Fruit fly (Drosophila melanogaster) whole organism, wandering third instar larva: ENCODE measurements around the gene Mlp84B.
A peak's percentile ranks its signal among the peaks of the same experiment; 100 is the strongest.

Source experiments
- Abd-B ChIP-seq: fragments of >200 bp; optimal IDR thresholded peaks from 2 replicates; lab custom pipeline; 2017; ENCODE audit warnings: missing biosample characterization, missing genetic modification characterization
- CG32264 ChIP-seq: fragments of 200-800 bp; sonication (Bioruptor generic); optimal IDR thresholded peaks from 2 replicates; lab custom pipeline; 2016; ENCODE audit warnings: missing biosample characterization, missing genetic modification characterization
- CG9705 ChIP-seq: fragments of 200-800 bp; sonication (Bioruptor generic); optimal IDR thresholded peaks from 2 replicates; lab custom pipeline; 2018; ENCODE audit warnings: missing biosample characterization, mild to moderate bottlenecking, missing genetic modification characterization
- CrebA ChIP-seq: fragments of 200-800 bp; sonication (Bioruptor generic); optimal IDR thresholded peaks from 2 replicates; lab custom pipeline; 2016; ENCODE audit warnings: missing biosample characterization, mild to moderate bottlenecking, missing genetic modification characterization, borderline replicate concordance
- Dfd ChIP-seq: fragments of >200 bp; optimal IDR thresholded peaks from 2 replicates; lab custom pipeline; 2017; ENCODE audit warnings: missing biosample characterization, missing genetic modification characterization
- Dif ChIP-seq: fragments of 200-275, 200-300 bp; sonication (Bioruptor generic); optimal IDR thresholded peaks from 2 replicates; lab custom pipeline; 2018; ENCODE audit warnings: missing biosample characterization, missing genetic modification characterization; ENCODE audit not compliant: partially characterized antibody
- GATAd ChIP-seq: sonication (Bioruptor generic); optimal IDR thresholded peaks from 2 replicates; lab custom pipeline; 2016; ENCODE audit warnings: missing biosample characterization, missing genetic modification characterization
- HLH106 ChIP-seq: fragments of 200-800 bp; optimal IDR thresholded peaks from 3 replicates; lab custom pipeline; 2019; ENCODE audit warnings: missing biosample characterization, mild to moderate bottlenecking, missing genetic modification characterization, moderate library complexity
- Hnf4 ChIP-seq: fragments of 200-800 bp; sonication (Bioruptor generic); optimal IDR thresholded peaks from 2 replicates; lab custom pipeline; 2016; ENCODE audit warnings: missing biosample characterization, mild to moderate bottlenecking, missing genetic modification characterization
- Hr78 ChIP-seq: fragments of >200 bp; optimal IDR thresholded peaks from 2 replicates; lab custom pipeline; 2017; ENCODE audit warnings: missing biosample characterization, missing genetic modification characterization
- Hr83 ChIP-seq: fragments of 200-300 bp; sonication (Bioruptor generic); optimal IDR thresholded peaks from 2 replicates; lab custom pipeline; 2016; ENCODE audit warnings: missing biosample characterization, mild to moderate bottlenecking, missing genetic modification characterization, moderate library complexity; ENCODE audit not compliant: poor library complexity, severe bottlenecking
- Jra ChIP-seq: sonication (Bioruptor generic); optimal IDR thresholded peaks from 2 replicates; lab custom pipeline; 2016; ENCODE audit warnings: missing biosample characterization, missing genetic modification characterization
- Mio ChIP-seq: sonication (Bioruptor generic); optimal IDR thresholded peaks from 2 replicates; lab custom pipeline; 2016; ENCODE audit warnings: missing biosample characterization, missing genetic modification characterization
- Myc ChIP-seq: fragments of >200 bp; optimal IDR thresholded peaks from 2 replicates; lab custom pipeline; 2017
- N ChIP-seq: fragments of >200 bp; optimal IDR thresholded peaks from 2 replicates; lab custom pipeline; 2018; ENCODE audit warnings: missing biosample characterization, missing external identifiers, missing genetic modification characterization
- OdsH ChIP-seq: fragments of 200-800 bp; sonication (Bioruptor generic); optimal IDR thresholded peaks from 2 replicates; lab custom pipeline; 2016; ENCODE audit warnings: missing biosample characterization, mild to moderate bottlenecking, missing genetic modification characterization
- Rel ChIP-seq, 2 experiments: fragments of 200-800 bp; sonication (Bioruptor generic) in 1 of 2; optimal IDR thresholded peaks; 2 replicates in 1 of 2; 3 replicates in 1 of 2; lab custom pipeline; 2016 to 2019; ENCODE audit warnings: mild to moderate bottlenecking in 2 of 2, missing biosample characterization in 2 of 2, missing genetic modification characterization in 2 of 2, moderate library complexity in 1 of 2
- Sp1 ChIP-seq: fragments of 200-800 bp; sonication (Bioruptor generic); optimal IDR thresholded peaks from 3 replicates; lab custom pipeline; 2019; ENCODE audit warnings: missing biosample characterization, mild to moderate bottlenecking, missing genetic modification characterization, moderate library complexity
- Vsx2 ChIP-seq: fragments of 200-300, 225-300 bp; sonication (Bioruptor generic); optimal IDR thresholded peaks from 2 replicates; lab custom pipeline; 2018; ENCODE audit warnings: missing biosample characterization, missing genetic modification characterization; ENCODE audit not compliant: partially characterized antibody
- br ChIP-seq: fragments of 200-800 bp; sonication (Bioruptor generic); optimal IDR thresholded peaks from 2 replicates; lab custom pipeline; 2016; ENCODE audit warnings: missing biosample characterization, missing genetic modification characterization
- brk ChIP-seq: fragments of 200-800 bp; sonication (Bioruptor generic); optimal IDR thresholded peaks from 2 replicates; lab custom pipeline; 2016; ENCODE audit warnings: missing biosample characterization, mild to moderate bottlenecking, missing genetic modification characterization
- dl ChIP-seq, 2 experiments: fragments of 175-275, 200-275 bp in 1 of 2; fragments of 200-275 bp in 1 of 2; sonication (Bioruptor generic); optimal IDR thresholded peaks; lab custom pipeline; 2018; ENCODE audit warnings: mild to moderate bottlenecking in 2 of 2, missing biosample characterization in 2 of 2, missing genetic modification characterization in 2 of 2, moderate library complexity in 2 of 2; ENCODE audit not compliant: partially characterized antibody in 2 of 2, insufficient read depth in 1 of 2
- dmrt93B ChIP-seq: fragments of 200-800 bp; sonication (Bioruptor generic); optimal IDR thresholded peaks from 2 replicates; lab custom pipeline; 2018; ENCODE audit warnings: missing biosample characterization, mild to moderate bottlenecking, missing genetic modification characterization
- dsf ChIP-seq: sonication (Bioruptor generic); optimal IDR thresholded peaks from 2 replicates; lab custom pipeline; 2016; ENCODE audit warnings: missing biosample characterization, missing genetic modification characterization, borderline replicate concordance
- ey ChIP-seq: fragments of 200-800 bp; sonication (Bioruptor generic); optimal IDR thresholded peaks from 2 replicates; lab custom pipeline; 2016; ENCODE audit warnings: missing biosample characterization, missing genetic modification characterization
- foxo ChIP-seq, 2 experiments: fragments of 200-800 bp; sonication (Bioruptor generic); optimal IDR thresholded peaks; 2 replicates in 1 of 2; 3 replicates in 1 of 2; lab custom pipeline; 2016 to 2017; ENCODE audit warnings: missing biosample characterization in 2 of 2, missing genetic modification characterization in 2 of 2
- fru ChIP-seq: fragments of 200-800 bp; sonication (Bioruptor generic); optimal IDR thresholded peaks from 3 replicates; lab custom pipeline; 2016; ENCODE audit warnings: missing biosample characterization, mild to moderate bottlenecking, missing genetic modification characterization
- h ChIP-seq: fragments of 200-800 bp; sonication (Bioruptor generic); optimal IDR thresholded peaks from 3 replicates; lab custom pipeline; 2016; ENCODE audit warnings: missing biosample characterization, mild to moderate bottlenecking, missing genetic modification characterization
- jim ChIP-seq: fragments of 175-275, 200-325 bp; sonication (Bioruptor generic); optimal IDR thresholded peaks from 2 replicates; lab custom pipeline; 2016; ENCODE audit warnings: missing biosample characterization, mild to moderate bottlenecking, missing genetic modification characterization
- lola ChIP-seq: fragments of >200 bp; optimal IDR thresholded peaks from 2 replicates; lab custom pipeline; 2017; ENCODE audit warnings: missing biosample characterization, missing genetic modification characterization
- pan ChIP-seq: fragments of >200 bp; optimal IDR thresholded peaks from 2 replicates; lab custom pipeline; 2017
- psq ChIP-seq: fragments of 200-800 bp; sonication (Bioruptor generic); optimal IDR thresholded peaks from 3 replicates; lab custom pipeline; 2017; ENCODE audit warnings: missing biosample characterization, mild to moderate bottlenecking, missing genetic modification characterization, moderate library complexity
- rgr ChIP-seq: fragments of 200-800 bp; sonication (Bioruptor generic); optimal IDR thresholded peaks from 3 replicates; lab custom pipeline; 2016; ENCODE audit warnings: missing biosample characterization, mild to moderate bottlenecking, missing genetic modification characterization
- sage ChIP-seq: fragments of 200-800 bp; sonication (Bioruptor generic); optimal IDR thresholded peaks from 2 replicates; lab custom pipeline; 2016; ENCODE audit warnings: missing biosample characterization, mild to moderate bottlenecking, missing genetic modification characterization
- sv ChIP-seq: fragments of 200-800 bp; sonication (Bioruptor generic); optimal IDR thresholded peaks from 3 replicates; lab custom pipeline; 2016; ENCODE audit warnings: missing biosample characterization, missing genetic modification characterization
- tai ChIP-seq: sonication (Bioruptor generic); optimal IDR thresholded peaks from 2 replicates; lab custom pipeline; 2016; ENCODE audit warnings: missing biosample characterization, missing genetic modification characterization
- usp ChIP-seq: fragments of >200 bp; optimal IDR thresholded peaks from 2 replicates; lab custom pipeline; 2017; ENCODE audit warnings: missing biosample characterization, missing genetic modification characterization
- woc ChIP-seq: sonication (Bioruptor generic); optimal IDR thresholded peaks from 2 replicates; lab custom pipeline; 2016; ENCODE audit warnings: missing biosample characterization, mild to moderate bottlenecking, missing genetic modification characterization

Mlp84B gene

dm6 chr3R:7079718-7080117 is 37.8 kb downstream of the Mlp84B start:
- TF ChIP-seq woc (GFP tag; lab: Kevin White, UChicago) (no peak), GATAd (GFP tag; lab: Kevin White, UChicago) (no peak), Sp1 (no peak), N (GFP tag; lab: Kevin White, UChicago) (no peak), foxo (GFP tag; optimal IDR thresholded peaks at IDR 0.05; lab: Kevin White, UChicago) (no peak), sage (GFP tag; lab: Kevin White, UChicago) (no peak), sv (GFP tag; lab: Kevin White, UChicago) (no peak), Rel (GFP tag; optimal IDR thresholded peaks at IDR 0.05; lab: Kevin White, UChicago) (no peak), Rel (tag; optimal IDR thresholded peaks at IDR 0.05; lab: Kevin White, UChicago) (no peak), ey (GFP tag; lab: Kevin White, UChicago) (no peak), brk (GFP tag; lab: Kevin White, UChicago) (no peak)

dm6 chr3R:7076293-7076981 is 41.1 kb downstream of the Mlp84B start:
- no peak for TF ChIP-seq fru
- TF ChIP-seq h (GFP tag; lab: Kevin White, UChicago), result no peak
- TF ChIP-seq woc (GFP tag; lab: Kevin White, UChicago), result no peak
- TF ChIP-seq Myc (lab: Kevin White, UChicago), result no peak
- peak; percentile 46 for TF ChIP-seq br (GFP tag; lab: Kevin White, UChicago)
- TF ChIP-seq sage (GFP tag; lab: Kevin White, UChicago), result peak; percentile 15
- no peak for TF ChIP-seq sv (GFP tag; lab: Kevin White, UChicago)
- no peak for TF ChIP-seq Hnf4 (GFP tag; lab: Kevin White, UChicago)
- TF ChIP-seq OdsH (GFP tag; lab: Kevin White, UChicago), result no peak

- peak; percentile 75 for TF ChIP-seq dsf (GFP tag; lab: Kevin White, UChicago)
- peak; percentile 83 for TF ChIP-seq sage (GFP tag; lab: Kevin White, UChicago)
- TF ChIP-seq tai, result no peak
- peak; percentile 78 for TF ChIP-seq Mio
- no peak for TF ChIP-seq GATAd (GFP tag; lab: Kevin White, UChicago)
- TF ChIP-seq HLH106 (tag; lab: Kevin White, UChicago), result peak; percentile 94
- no peak for TF ChIP-seq lola
- peak; percentile 96 for TF ChIP-seq OdsH (GFP tag; lab: Kevin White, UChicago)
- peak; percentile 90 for TF ChIP-seq sv (GFP tag; lab: Kevin White, UChicago)
- TF ChIP-seq Abd-B (GFP tag; lab: Kevin White, UChicago), result no peak
- peak; percentile 97 for TF ChIP-seq br (GFP tag; lab: Kevin White, UChicago)
- peak; percentile 19 for TF ChIP-seq jim (GFP tag; lab: Kevin White, UChicago)
- peak; percentile 86 to 97 for TF ChIP-seq foxo (GFP tag; optimal IDR thresholded peaks at IDR 0.05; lab: Kevin White, UChicago)
- no peak for TF ChIP-seq N (GFP tag; lab: Kevin White, UChicago)
- peak; percentile 68 for TF ChIP-seq Rel (GFP tag; optimal IDR thresholded peaks at IDR 0.05; lab: Kevin White, UChicago)
- peak; percentile 84 for TF ChIP-seq Rel (tag; optimal IDR thresholded peaks at IDR 0.05; lab: Kevin White, UChicago)
- TF ChIP-seq Hnf4 (GFP tag; lab: Kevin White, UChicago), result peak; percentile 96
- TF ChIP-seq brk (GFP tag; lab: Kevin White, UChicago), result peak; percentile 91
- TF ChIP-seq fru, result peak; percentile 97
- no peak for TF ChIP-seq usp
- no peak for TF ChIP-seq Hr78
- peak; percentile 93 for TF ChIP-seq psq
- peak; percentile 91 for TF ChIP-seq Jra
- no peak for TF ChIP-seq Myc (lab: Kevin White, UChicago)
- TF ChIP-seq CG32264, result peak; percentile 89
- peak; percentile 97 for TF ChIP-seq rgr (GFP tag; lab: Kevin White, UChicago)
- no peak for TF ChIP-seq dl (GFP tag; optimal IDR thresholded peaks at IDR 0.05; lab: Kevin White, UChicago; ENCODE audit: insufficient read depth in 1 of 2, partially characterized antibody in 2 of 2)
- TF ChIP-seq Dif (GFP tag; lab: Kevin White, UChicago), result no peak
- peak; percentile 88 for TF ChIP-seq woc (GFP tag; lab: Kevin White, UChicago)
- TF ChIP-seq Dfd (GFP tag; lab: Kevin White, UChicago), result no peak
- peak; percentile 57 for TF ChIP-seq Hr83 (GFP tag; lab: Kevin White, UChicago)
- peak; percentile 83 for TF ChIP-seq CG9705
- peak; percentile 86 for TF ChIP-seq dmrt93B
- TF ChIP-seq Sp1, result peak; percentile 94
- peak; percentile 97 for TF ChIP-seq ey (GFP tag; lab: Kevin White, UChicago)
- peak; percentile 98 for TF ChIP-seq h (GFP tag; lab: Kevin White, UChicago)
- TF ChIP-seq CrebA (GFP tag; lab: Kevin White, UChicago), result no peak
- no peak for TF ChIP-seq pan (lab: Kevin White, UChicago)
- TF ChIP-seq Vsx2 (GFP tag; lab: Kevin White, UChicago), result no peak
Measured at dm6 chr3R:7075712-7076183, 41.8 kb downstream of the Mlp84B start.
